Fruit fly (Drosophila melanogaster) whole organism, embryonic: ENCODE measurements around the gene T48.

ENCODE experiments used
- Aef1 ChIP-seq: fragments of 200-800 bp; sonication (Bioruptor generic); IDR thresholded peaks from 3 replicates; pipeline ENCODE4 v1.3.6; 2022; ENCODE audit warnings: missing biosample characterization, missing genetic modification characterization
- B-H1 ChIP-seq: fragments of 200-800 bp; sonication (Bioruptor generic); IDR thresholded peaks from 3 replicates; pipeline ENCODE4 v1.3.6; 2022; ENCODE audit warnings: missing biosample characterization, missing genetic modification characterization
- Bdp1 ChIP-seq: fragments of 200-800 bp; sonication (Bioruptor generic); optimal IDR thresholded peaks from 3 replicates; lab custom pipeline; 2016; ENCODE audit warnings: missing biosample characterization, missing genetic modification characterization
- Blimp-1 ChIP-seq: fragments of 200-800 bp; sonication (Bioruptor generic); optimal IDR thresholded peaks from 3 replicates; lab custom pipeline; 2018; ENCODE audit warnings: missing biosample characterization, missing genetic modification characterization, mild to moderate bottlenecking, moderate library complexity, missing genetic modification reagents
- CG10321 ChIP-seq: fragments of 200-800 bp; sonication (Bioruptor generic); IDR thresholded peaks from 2 replicates; pipeline ENCODE4 v1.3.6; 2022; ENCODE audit warnings: missing biosample characterization, missing genetic modification characterization
- CG12071 ChIP-seq: fragments of 200-800 bp; sonication (Bioruptor generic); optimal IDR thresholded peaks from 3 replicates; lab custom pipeline; 2018; ENCODE audit warnings: missing biosample characterization, mild to moderate bottlenecking, missing genetic modification characterization
- CG12744 ChIP-seq: fragments of 200-800 bp; sonication (Bioruptor generic); optimal IDR thresholded peaks from 2 replicates; lab custom pipeline; 2016; ENCODE audit warnings: missing biosample characterization, missing genetic modification characterization
- CG13296 ChIP-seq: fragments of 200-800 bp; sonication (Bioruptor generic); optimal IDR thresholded peaks from 3 replicates; lab custom pipeline; 2018; ENCODE audit warnings: missing biosample characterization, mild to moderate bottlenecking, missing genetic modification characterization
- CG13424 ChIP-seq: fragments of 200-800 bp; sonication (Bioruptor generic); optimal IDR thresholded peaks from 2 replicates; lab custom pipeline; 2019; ENCODE audit warnings: missing biosample characterization, mild to moderate bottlenecking, missing genetic modification characterization, moderate library complexity
- CG2199 ChIP-seq: fragments of 200-800 bp; sonication (Bioruptor generic); IDR thresholded peaks from 3 replicates; pipeline ENCODE4 v1.3.6; 2022; ENCODE audit warnings: missing biosample characterization, missing genetic modification characterization
- CG30020 ChIP-seq: fragments of 200-800 bp; optimal IDR thresholded peaks from 2 replicates; lab custom pipeline; 2019; ENCODE audit warnings: missing biosample characterization, mild to moderate bottlenecking, missing genetic modification characterization, moderate library complexity
- CG33213 ChIP-seq: fragments of 200-800 bp; sonication (Bioruptor generic); optimal IDR thresholded peaks from 3 replicates; lab custom pipeline; 2016; ENCODE audit warnings: missing biosample characterization, missing genetic modification characterization
- CG42726 ChIP-seq: fragments of 200-800 bp; sonication (Bioruptor generic); IDR thresholded peaks from 2 replicates; pipeline ENCODE4 v1.3.6; 2022; ENCODE audit warnings: missing biosample characterization, missing genetic modification characterization; ENCODE audit not compliant: partially characterized antibody
- CG43689 ChIP-seq: fragments of 200-800 bp; sonication (Bioruptor generic); IDR thresholded peaks from 2 replicates; pipeline ENCODE4 v1.3.6; 2022; ENCODE audit warnings: missing biosample characterization, missing genetic modification characterization
- CG4404 ChIP-seq: fragments of 200-800 bp; sonication (Bioruptor generic); IDR thresholded peaks from 2 replicates; pipeline ENCODE4 v1.3.6; 2022; ENCODE audit warnings: missing biosample characterization, missing genetic modification characterization
- CG4854 ChIP-seq: fragments of 200-800 bp; sonication (Bioruptor generic); optimal IDR thresholded peaks from 2 replicates; lab custom pipeline; 2016; ENCODE audit warnings: missing biosample characterization, missing genetic modification characterization, inconsistent platforms
- CG6765 ChIP-seq: fragments of 200-800 bp; sonication (Bioruptor generic); optimal IDR thresholded peaks from 3 replicates; lab custom pipeline; 2017; ENCODE audit warnings: missing biosample characterization, mild to moderate bottlenecking, missing genetic modification characterization
- CG9876 ChIP-seq: fragments of 200-800 bp; sonication (Bioruptor generic); optimal IDR thresholded peaks from 2 replicates; lab custom pipeline; 2016; ENCODE audit warnings: missing biosample characterization, missing genetic modification characterization
- CoRest ChIP-seq: fragments of 200-800 bp; sonication (Bioruptor generic); optimal IDR thresholded peaks from 3 replicates; lab custom pipeline; 2018; ENCODE audit warnings: missing biosample characterization, mild to moderate bottlenecking, missing genetic modification characterization, moderate library complexity
- D ChIP-seq, 2 experiments: fragments of 200-800 bp in 1 of 2; fragments of >200 bp in 1 of 2; sonication (Bioruptor generic) in 1 of 2; optimal IDR thresholded peaks; 2 replicates in 1 of 2; 3 replicates in 1 of 2; lab custom pipeline; 2017; ENCODE audit warnings: mild to moderate bottlenecking in 1 of 2, missing biosample characterization in 1 of 2, missing genetic modification characterization in 1 of 2, missing genetic modification reagents in 1 of 2
- Fer1 ChIP-seq: fragments of 200-800 bp; sonication (Bioruptor generic); optimal IDR thresholded peaks from 2 replicates; lab custom pipeline; 2017; ENCODE audit warnings: missing biosample characterization, mild to moderate bottlenecking, missing genetic modification characterization
- HmgZ ChIP-seq: fragments of 200-800 bp; sonication (Bioruptor generic); optimal IDR thresholded peaks from 2 replicates; lab custom pipeline; 2018; ENCODE audit warnings: missing biosample characterization, mild to moderate bottlenecking, missing genetic modification characterization
- Hmr ChIP-seq: fragments of 200-800 bp; sonication (Bioruptor generic); optimal IDR thresholded peaks from 3 replicates; lab custom pipeline; 2017; ENCODE audit warnings: mild to moderate bottlenecking, missing biosample characterization, missing genetic modification reagents, missing genetic modification characterization
- Lhr ChIP-seq: fragments of 200-800 bp; sonication (Bioruptor generic); optimal IDR thresholded peaks from 3 replicates; lab custom pipeline; 2017; ENCODE audit warnings: mild to moderate bottlenecking, missing biosample characterization, missing genetic modification reagents, missing genetic modification characterization
- Meics ChIP-seq: fragments of 200-800 bp; sonication (Bioruptor generic); optimal IDR thresholded peaks from 2 replicates; lab custom pipeline; 2017; ENCODE audit warnings: missing biosample characterization, mild to moderate bottlenecking, missing genetic modification characterization
- NC2α ChIP-seq: fragments of 200-800 bp; sonication (Bioruptor generic); optimal IDR thresholded peaks from 2 replicates; lab custom pipeline; 2016; ENCODE audit warnings: missing biosample characterization, missing genetic modification characterization
- Nf-YC ChIP-seq: fragments of 200-800 bp; optimal IDR thresholded peaks from 3 replicates; lab custom pipeline; 2019; ENCODE audit warnings: missing biosample characterization, mild to moderate bottlenecking, missing genetic modification characterization, moderate library complexity
- Oaz ChIP-seq: fragments of 200-800 bp; sonication (Bioruptor generic); IDR thresholded peaks from 2 replicates; pipeline ENCODE4 v1.3.6; 2022; ENCODE audit warnings: missing biosample characterization, missing genetic modification characterization
- PHDP ChIP-seq: fragments of 200-800 bp; sonication (Bioruptor generic); optimal IDR thresholded peaks from 3 replicates; lab custom pipeline; 2018; ENCODE audit warnings: missing biosample characterization, mild to moderate bottlenecking, missing genetic modification characterization, moderate library complexity
- Xrp1 ChIP-seq: fragments of 200-800 bp; sonication (Bioruptor generic); IDR thresholded peaks from 2 replicates; pipeline ENCODE4 v1.3.6; 2022; ENCODE audit warnings: missing biosample characterization, missing genetic modification characterization
- chinmo ChIP-seq: fragments of 200-800 bp; sonication (Bioruptor generic); IDR thresholded peaks from 4 replicates; pipeline ENCODE4 v1.3.6; 2022; ENCODE audit warnings: missing biosample characterization, missing genetic modification characterization; ENCODE audit not compliant: partially characterized antibody
- ci ChIP-seq: fragments of 200-800 bp; sonication (Bioruptor generic); IDR thresholded peaks from 3 replicates; pipeline ENCODE4 v1.3.6; 2022; ENCODE audit warnings: missing biosample characterization, missing genetic modification characterization
- crc ChIP-seq: fragments of 200-800 bp; sonication (Bioruptor generic); optimal IDR thresholded peaks from 2 replicates; lab custom pipeline; 2016; ENCODE audit warnings: missing biosample characterization, missing genetic modification characterization
- danr ChIP-seq: fragments of 200-800 bp; sonication (Bioruptor generic); IDR thresholded peaks from 2 replicates; pipeline ENCODE4 v1.3.6; 2022; ENCODE audit warnings: missing biosample characterization, missing genetic modification characterization
- dmrt11E ChIP-seq: fragments of 200-800 bp; sonication (Bioruptor generic); optimal IDR thresholded peaks from 3 replicates; lab custom pipeline; 2018; ENCODE audit warnings: missing biosample characterization, mild to moderate bottlenecking, missing genetic modification characterization, moderate library complexity
- en ChIP-seq: fragments of 200-800 bp; sonication (Bioruptor generic); optimal IDR thresholded peaks from 2 replicates; lab custom pipeline; 2016; ENCODE audit warnings: missing biosample characterization, missing genetic modification characterization
- hbn ChIP-seq: fragments of 200-800 bp; sonication (Bioruptor generic); IDR thresholded peaks from 2 replicates; pipeline ENCODE4 v1.3.6; 2022; ENCODE audit warnings: missing biosample characterization, missing genetic modification characterization; ENCODE audit not compliant: partially characterized antibody
- her ChIP-seq: fragments of 200-800 bp; sonication (Bioruptor generic); optimal IDR thresholded peaks from 2 replicates; lab custom pipeline; 2016; ENCODE audit warnings: missing biosample characterization, missing genetic modification characterization
- nau ChIP-seq: fragments of 200-800 bp; sonication (Bioruptor generic); optimal IDR thresholded peaks from 3 replicates; lab custom pipeline; 2017; ENCODE audit warnings: missing biosample characterization, mild to moderate bottlenecking, missing genetic modification characterization, missing genetic modification reagents
- otp ChIP-seq: fragments of 200-800 bp; sonication (Bioruptor generic); IDR thresholded peaks from 3 replicates; pipeline ENCODE4, ENCODE4 v1.3.6; 2022; ENCODE audit warnings: missing biosample characterization, missing genetic modification characterization
- pfk ChIP-seq: fragments of 200-800 bp; sonication (Bioruptor generic); optimal IDR thresholded peaks from 2 replicates; lab custom pipeline; 2018; ENCODE audit warnings: missing biosample characterization, mild to moderate bottlenecking, missing genetic modification characterization, moderate library complexity
- pnt ChIP-seq: fragments of 200-800 bp; sonication (Bioruptor generic); optimal IDR thresholded peaks from 3 replicates; lab custom pipeline; 2016; ENCODE audit warnings: missing biosample characterization, missing genetic modification characterization
- ranshi ChIP-seq: fragments of 200-800 bp; sonication (Bioruptor generic); IDR thresholded peaks from 2 replicates; pipeline ENCODE4 v1.3.6; 2022; ENCODE audit warnings: missing biosample characterization, missing genetic modification characterization
- slbo ChIP-seq: fragments of 200-800 bp; sonication (Bioruptor generic); IDR thresholded peaks from 2 replicates; pipeline ENCODE4 v1.3.6; 2022; ENCODE audit warnings: missing biosample characterization, missing genetic modification characterization
- trem ChIP-seq: fragments of 200-800 bp; optimal IDR thresholded peaks from 3 replicates; lab custom pipeline; 2019; ENCODE audit warnings: missing biosample characterization, mild to moderate bottlenecking, missing genetic modification characterization, moderate library complexity
- usp ChIP-seq: fragments of >200 bp; optimal IDR thresholded peaks from 2 replicates; lab custom pipeline; 2017; ENCODE audit warnings: missing biosample characterization, missing genetic modification characterization
- vnd ChIP-seq: fragments of 200-800 bp; sonication (Bioruptor generic); IDR thresholded peaks from 3 replicates; pipeline ENCODE4 v1.3.6; 2022; ENCODE audit warnings: missing biosample characterization, missing genetic modification characterization; ENCODE audit not compliant: partially characterized antibody
- wor ChIP-seq: fragments of 200-800 bp; sonication (Bioruptor generic); IDR thresholded peaks from 2 replicates; pipeline ENCODE4 v1.3.6; 2022; ENCODE audit warnings: missing biosample characterization, missing genetic modification characterization
- zen2 ChIP-seq: fragments of 200-800 bp; sonication (Bioruptor generic); IDR thresholded peaks from 3 replicates; pipeline ENCODE4 v1.3.6; 2022; ENCODE audit warnings: missing biosample characterization, missing genetic modification characterization; ENCODE audit not compliant: partially characterized antibody

The T48 gene

dm6 chr3R:26875544-26876027 is 5.9 kb upstream of the T48 start, which contains the start of gene Rb97D (continued):
- TF ChIP-seq CG43689 (GFP tag; lab: Robert Waterston, UW) (peak; percentile 14; the same call in 1 of the 2 replicates), CG33213 (GFP tag; lab: Kevin White, UChicago) (peak; percentile 63), CG6765 (peak; percentile 67), CG9876 (peak; percentile 62), CG30020 (tag; lab: Kevin White, UChicago) (peak; percentile 65), dmrt11E (tag; lab: Kevin White, UChicago) (peak; percentile 70), NC2α (GFP tag; lab: Kevin White, UChicago) (no peak), HmgZ (tag; lab: Kevin White, UChicago) (peak; percentile 82), usp (GFP tag; lab: Kevin White, UChicago) (no peak), nau (GFP tag; lab: Kevin White, UChicago) (peak; percentile 39), zen2 (GFP tag; lab: Robert Waterston, UW) (peak; percentile 87), her (GFP tag; lab: Kevin White, UChicago) (peak; percentile 66), vnd (peak; percentile 82), CG12744 (peak; percentile 61), Xrp1 (GFP tag; lab: Robert Waterston, UW) (peak; percentile 78), CG4854 (GFP tag; lab: Kevin White, UChicago) (peak; percentile 34), Aef1 (peak; percentile 26; the same call in 1 of the 3 replicates), ci (GFP tag; lab: Robert Waterston, UW) (peak; percentile 87), ranshi (GFP tag; lab: Robert Waterston, UW) (peak; percentile 50), en (GFP tag; lab: Kevin White, UChicago) (peak; percentile 4), CG13424 (peak; percentile 81), pnt (GFP tag; lab: Kevin White, UChicago) (peak; percentile 49), CG10321 (no peak), Hmr (GFP tag; lab: Kevin White, UChicago) (peak; percentile 69), danr (no peak), CG12071 (peak; percentile 35), Oaz (GFP tag; lab: Robert Waterston, UW) (no peak), otp (GFP tag; lab: Robert Waterston, UW) (peak; percentile 53; the same call in 1 of the 3 replicates), CG2199 (GFP tag; lab: Robert Waterston, UW) (0 out of 3 replicates have a peak, but pooled peaks have one; percentile 37), Meics (peak; percentile 79), CG42726 (GFP tag; lab: Robert Waterston, UW) (peak; percentile 38; the same call in 1 of the 2 replicates), slbo (GFP tag; lab: Robert Waterston, UW) (peak; percentile 83), Lhr (peak; percentile 13), CG13296 (peak; percentile 73), Nf-YC (tag; lab: Kevin White, UChicago) (peak; percentile 64), crc (GFP tag; lab: Kevin White, UChicago) (peak; percentile 59), trem (tag; lab: Kevin White, UChicago) (peak; percentile 64), Fer1 (GFP tag; lab: Kevin White, UChicago) (peak; percentile 52), Blimp-1 (GFP tag; lab: Kevin White, UChicago) (peak; percentile 59), PHDP (tag; lab: Kevin White, UChicago) (peak; percentile 71), D (optimal IDR thresholded peaks at IDR 0.05; lab: Kevin White, UChicago) (no peak), D (GFP tag; optimal IDR thresholded peaks at IDR 0.05; lab: Kevin White, UChicago) (peak; percentile 25), CG4404 (peak; percentile 53), pfk (GFP tag; lab: Kevin White, UChicago) (no peak), Bdp1 (peak; percentile 56), wor (GFP tag; lab: Robert Waterston, UW) (peak; percentile 50), B-H1 (GFP tag; lab: Robert Waterston, UW) (no peak; the same call in 1 of the 3 replicates), hbn (GFP tag; lab: Robert Waterston, UW) (peak; percentile 91), CoRest (peak; percentile 77), chinmo (GFP tag; lab: Robert Waterston, UW) (0 out of 4 replicates have a peak, but pooled peaks have one; percentile 27)
